Fruit fly (Drosophila melanogaster): ENCODE measurements around the gene SWIP.

The SWIP gene

DNA sequence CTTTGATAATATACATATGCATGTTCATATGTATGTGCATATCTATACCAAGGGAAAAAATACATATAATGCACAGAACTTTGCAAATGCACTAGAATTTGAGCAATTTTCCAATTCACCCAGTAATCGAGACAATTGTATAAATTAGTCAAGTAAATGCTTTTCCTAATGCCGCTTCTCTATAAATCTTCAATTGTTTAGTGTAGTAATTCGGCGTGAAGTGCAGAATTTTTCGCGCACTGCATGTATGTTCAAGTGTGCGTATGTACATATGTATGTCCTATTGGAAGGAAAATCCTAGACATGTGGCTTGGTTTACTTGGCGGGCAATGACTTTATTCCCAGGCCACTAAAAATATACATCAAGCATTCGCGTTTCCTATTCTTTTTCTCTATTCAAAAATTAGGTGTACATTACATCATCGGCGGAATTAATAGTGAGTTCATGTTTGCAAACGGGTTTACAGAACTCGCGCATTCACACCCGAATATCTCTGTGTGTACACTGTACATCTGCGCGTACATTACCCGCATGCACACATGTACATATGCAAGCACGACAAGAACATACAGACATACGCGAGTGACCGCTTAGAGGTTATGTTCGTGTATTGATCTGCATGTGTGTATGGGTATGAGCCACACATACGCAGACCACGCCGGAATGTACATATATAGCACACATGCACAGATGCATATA is 5.5 kb downstream of the SWIP start (continued):
- no peak for TF ChIP-seq CG18619 (GFP tag; optimal IDR thresholded peaks at IDR 0.05)
- TF ChIP-seq toy (GFP tag; IDR thresholded peaks at IDR 0.05), result no peak
- no peak for TF ChIP-seq CG5245 (GFP tag; optimal IDR thresholded peaks at IDR 0.05)
- no peak for TF ChIP-seq CG4707 (GFP tag; optimal IDR thresholded peaks at IDR 0.05)
- no peak for TF ChIP-seq CG3281 (GFP tag; optimal IDR thresholded peaks at IDR 0.05)
- no peak for TF ChIP-seq ERR (GFP tag; optimal IDR thresholded peaks at IDR 0.05)
- no peak for TF ChIP-seq peb (GFP tag; IDR thresholded peaks at IDR 0.05)
- TF ChIP-seq fru (optimal IDR thresholded peaks at IDR 0.05), result no peak
- TF ChIP-seq CG1647 (GFP tag; optimal IDR thresholded peaks at IDR 0.05), result no peak
- no peak for TF ChIP-seq ro (GFP tag; IDR thresholded peaks at IDR 0.05)
- no peak for TF ChIP-seq H2.0 (GFP tag; IDR thresholded peaks at IDR 0.05)
- TF ChIP-seq vnd (GFP tag; IDR thresholded peaks at IDR 0.05; ENCODE audit: partially characterized antibody), result no peak
- peak; percentile 74 for TF ChIP-seq chm (GFP tag; IDR thresholded peaks at IDR 0.05)
- no peak for TF ChIP-seq CG2116 (GFP tag; optimal IDR thresholded peaks at IDR 0.05)
- no peak for TF ChIP-seq CG32767 (GFP tag; IDR thresholded peaks at IDR 0.05)
- TF ChIP-seq sim (GFP tag; IDR thresholded peaks at IDR 0.05), result no peak
- no peak for TF ChIP-seq Dip3 (GFP tag; optimal IDR thresholded peaks at IDR 0.05)
- peak; percentile 78 for TF ChIP-seq onecut (GFP tag; IDR thresholded peaks at IDR 0.05)
- TF ChIP-seq CG10979 (tag; optimal IDR thresholded peaks at IDR 0.05), result no peak
- no peak for TF ChIP-seq crol (GFP tag; IDR thresholded peaks at IDR 0.05)
- no peak for TF ChIP-seq CG6765 (GFP tag; optimal IDR thresholded peaks at IDR 0.05)
- TF ChIP-seq grau (tag; optimal IDR thresholded peaks at IDR 0.05), result no peak
- no peak for TF ChIP-seq CG2120 (GFP tag; optimal IDR thresholded peaks at IDR 0.05)
- no peak for TF ChIP-seq Jarid2 (GFP tag; optimal IDR thresholded peaks at IDR 0.05)
- 0 out of 2 replicates have a peak, but pooled peaks have one; percentile 28 for TF ChIP-seq bbx (GFP tag; IDR thresholded peaks at IDR 0.05; ENCODE audit: partially characterized antibody)
- no peak for TF ChIP-seq CG17912 (GFP tag; optimal IDR thresholded peaks at IDR 0.05)
- TF ChIP-seq Hr78 (GFP tag; optimal IDR thresholded peaks at IDR 0.05), result peak in 1 of 2 experiments; percentile 25
- TF ChIP-seq CG18476 (GFP tag; optimal IDR thresholded peaks at IDR 0.05), result no peak
- no peak for TF ChIP-seq gsb (GFP tag; IDR thresholded peaks at IDR 0.05)
- no peak for TF ChIP-seq ara (GFP tag; IDR thresholded peaks at IDR 0.05)
- no peak for TF ChIP-seq Doc3 (GFP tag; IDR thresholded peaks at IDR 0.05; ENCODE audit: partially characterized antibody)
- no peak for TF ChIP-seq NC2β (GFP tag; optimal IDR thresholded peaks at IDR 0.05)
- no peak for TF ChIP-seq CG4820 (GFP tag; optimal IDR thresholded peaks at IDR 0.05)
- no peak for TF ChIP-seq CoRest (tag; optimal IDR thresholded peaks at IDR 0.05)
- TF ChIP-seq stwl (tag; optimal IDR thresholded peaks at IDR 0.05), result no peak
- TF ChIP-seq sr (GFP tag; IDR thresholded peaks at IDR 0.05), result no peak
- no peak for TF ChIP-seq unpg (GFP tag; optimal IDR thresholded peaks at IDR 0.05)
- TF ChIP-seq twi (tag; optimal IDR thresholded peaks at IDR 0.05), result peak; percentile 78
- no peak for TF ChIP-seq wdn (GFP tag; IDR thresholded peaks at IDR 0.05)
- no peak for TF ChIP-seq CG2889 (GFP tag; IDR thresholded peaks at IDR 0.05)
- TF ChIP-seq CG14965 (GFP tag; optimal IDR thresholded peaks at IDR 0.05; ENCODE audit: borderline replicate concordance), result no peak
- no peak for TF ChIP-seq kah (GFP tag; optimal IDR thresholded peaks at IDR 0.05)
- TF ChIP-seq CG6272 (GFP tag; IDR thresholded peaks at IDR 0.05), result no peak
- TF ChIP-seq btn (GFP tag; optimal IDR thresholded peaks at IDR 0.05), result no peak
- TF ChIP-seq CG14050 (GFP tag; IDR thresholded peaks at IDR 0.05), result no peak
- TF ChIP-seq CG15073 (GFP tag; optimal IDR thresholded peaks at IDR 0.05), result no peak
- TF ChIP-seq cwo (GFP tag; optimal IDR thresholded peaks at IDR 0.05), result peak; percentile 6
- no peak for TF ChIP-seq CG11247 (GFP tag; IDR thresholded peaks at IDR 0.05)
- TF ChIP-seq slp2 (GFP tag; optimal IDR thresholded peaks at IDR 0.05), result no peak
- TF ChIP-seq chif (GFP tag; optimal IDR thresholded peaks at IDR 0.05), result no peak
- no peak for TF ChIP-seq h (optimal IDR thresholded peaks at IDR 0.05)
- TF ChIP-seq eve (GFP tag; optimal IDR thresholded peaks at IDR 0.05), result no peak
